Fruit fly (Drosophila melanogaster) whole organism, embryonic: ENCODE results near the gene Bx42.
A peak's percentile ranks its signal among the peaks of the same experiment; 100 is the strongest.

Experiments used
- Atf3 ChIP-seq: fragments of 200-800 bp; sonication (Bioruptor generic); optimal IDR thresholded peaks from 3 replicates; lab custom pipeline; 2016; ENCODE audit warnings: missing biosample characterization, missing genetic modification characterization
- Awh ChIP-seq: fragments of 200-800 bp; sonication (Bioruptor generic); IDR thresholded peaks from 2 replicates; pipeline ENCODE4, ENCODE4 v1.3.6; 2022; ENCODE audit warnings: missing biosample characterization, missing genetic modification characterization
- Blimp-1 ChIP-seq: fragments of 200-800 bp; sonication (Bioruptor generic); optimal IDR thresholded peaks from 3 replicates; lab custom pipeline; 2018; ENCODE audit warnings: missing biosample characterization, missing genetic modification characterization, mild to moderate bottlenecking, moderate library complexity, missing genetic modification reagents
- CG10366 ChIP-seq: fragments of 200-800 bp; sonication (Bioruptor generic); IDR thresholded peaks from 2 replicates; pipeline ENCODE4 v1.3.6; 2022; ENCODE audit warnings: missing biosample characterization, missing genetic modification characterization
- CG11560 ChIP-seq: fragments of 200-800 bp; sonication (Bioruptor generic); IDR thresholded peaks from 3 replicates; pipeline ENCODE4 v1.3.6; 2022; ENCODE audit warnings: missing biosample characterization, missing genetic modification characterization
- CG11723 ChIP-seq: fragments of 200-800 bp; sonication (Bioruptor generic); optimal IDR thresholded peaks from 2 replicates; lab custom pipeline; 2017; ENCODE audit warnings: missing biosample characterization, mild to moderate bottlenecking, missing genetic modification characterization
- CG12104 ChIP-seq: fragments of 200-800 bp; sonication (Bioruptor generic); optimal IDR thresholded peaks from 3 replicates; lab custom pipeline; 2016; ENCODE audit warnings: missing biosample characterization, missing genetic modification characterization
- CG12659 ChIP-seq: fragments of 200-800 bp; sonication (Bioruptor generic); optimal IDR thresholded peaks from 3 replicates; lab custom pipeline; 2017; ENCODE audit warnings: mild to moderate bottlenecking, missing biosample characterization, missing genetic modification reagents, missing genetic modification characterization
- CG13123 ChIP-seq: fragments of 200-800 bp; sonication (Bioruptor generic); optimal IDR thresholded peaks from 2 replicates; lab custom pipeline; 2016; ENCODE audit warnings: missing biosample characterization, missing genetic modification characterization
- CG13287 ChIP-seq: fragments of 200-800 bp; sonication (Bioruptor generic); IDR thresholded peaks from 2 replicates; pipeline ENCODE4 v1.3.6; 2022; ENCODE audit warnings: missing biosample characterization, missing genetic modification characterization; ENCODE audit not compliant: partially characterized antibody
- CG15011 ChIP-seq: fragments of 200-800 bp; sonication (Bioruptor generic); optimal IDR thresholded peaks from 3 replicates; lab custom pipeline; 2018; ENCODE audit warnings: missing biosample characterization, mild to moderate bottlenecking, missing genetic modification characterization
- CG2678 ChIP-seq: fragments of 200-800 bp; sonication (Bioruptor generic); optimal IDR thresholded peaks from 3 replicates; lab custom pipeline; 2019; ENCODE audit warnings: missing biosample characterization, mild to moderate bottlenecking, missing genetic modification characterization, moderate library complexity
- CG31441 ChIP-seq: fragments of 200-800 bp; sonication (Bioruptor generic); IDR thresholded peaks from 2 replicates; pipeline ENCODE4 v1.3.6; 2022; ENCODE audit warnings: missing biosample characterization, missing genetic modification characterization
- CG34376 ChIP-seq: fragments of 200-800 bp; sonication (Bioruptor generic); optimal IDR thresholded peaks from 2 replicates; lab custom pipeline; 2018; ENCODE audit warnings: missing biosample characterization, mild to moderate bottlenecking, missing genetic modification characterization
- CG3995 ChIP-seq: fragments of 200-800 bp; sonication (Bioruptor generic); optimal IDR thresholded peaks from 3 replicates; lab custom pipeline; 2016; ENCODE audit warnings: missing biosample characterization, missing genetic modification characterization
- CG6854 ChIP-seq: fragments of 200-800 bp; sonication (Bioruptor generic); optimal IDR thresholded peaks from 3 replicates; lab custom pipeline; 2017; ENCODE audit warnings: missing biosample characterization, mild to moderate bottlenecking, missing genetic modification characterization
- CG7372 ChIP-seq: fragments of 200-800 bp; sonication (Bioruptor generic); IDR thresholded peaks from 2 replicates; pipeline ENCODE4 v1.3.6; 2022; ENCODE audit warnings: missing biosample characterization, missing genetic modification characterization
- CG9727 ChIP-seq: fragments of 200-800 bp; sonication (Bioruptor generic); optimal IDR thresholded peaks from 3 replicates; lab custom pipeline; 2017; ENCODE audit warnings: missing biosample characterization, mild to moderate bottlenecking, missing genetic modification characterization
- Camta ChIP-seq: fragments of 200-800 bp; sonication (Bioruptor generic); optimal IDR thresholded peaks from 2 replicates; lab custom pipeline; 2016; ENCODE audit warnings: missing biosample characterization, missing genetic modification characterization
- Dll ChIP-seq: fragments of 200-800 bp; sonication (Bioruptor generic); IDR thresholded peaks from 4 replicates; pipeline ENCODE4 v1.3.6; 2022; ENCODE audit warnings: missing biosample characterization, missing genetic modification characterization; ENCODE audit not compliant: partially characterized antibody
- Drgx ChIP-seq: fragments of 200-800 bp; sonication (Bioruptor generic); IDR thresholded peaks from 2 replicates; pipeline ENCODE4 v1.3.6; 2022; ENCODE audit warnings: missing biosample characterization, missing genetic modification characterization
- Ets65A ChIP-seq: fragments of 200-800 bp; sonication (Bioruptor generic); peaks from one replicate; lab custom pipeline; 2016; ENCODE audit warnings: missing biosample characterization, missing genetic modification characterization
- HmgD ChIP-seq: fragments of 200-800 bp; sonication (Bioruptor generic); optimal IDR thresholded peaks from 3 replicates; lab custom pipeline; 2016; ENCODE audit warnings: missing biosample characterization, missing genetic modification characterization
- Hmr ChIP-seq: fragments of 200-800 bp; sonication (Bioruptor generic); optimal IDR thresholded peaks from 3 replicates; lab custom pipeline; 2017; ENCODE audit warnings: mild to moderate bottlenecking, missing biosample characterization, missing genetic modification reagents, missing genetic modification characterization
- MTF-1 ChIP-seq: fragments of 200-800 bp; sonication (Bioruptor generic); optimal IDR thresholded peaks from 2 replicates; lab custom pipeline; 2018; ENCODE audit warnings: missing biosample characterization, mild to moderate bottlenecking, missing genetic modification characterization, borderline replicate concordance
- Mrtf ChIP-seq: fragments of 200-800 bp; sonication (Bioruptor generic); IDR thresholded peaks from 3 replicates; pipeline ENCODE4 v1.3.6; 2022; ENCODE audit warnings: missing biosample characterization, missing genetic modification characterization
- Oaz ChIP-seq: fragments of 200-800 bp; sonication (Bioruptor generic); IDR thresholded peaks from 2 replicates; pipeline ENCODE4 v1.3.6; 2022; ENCODE audit warnings: missing biosample characterization, missing genetic modification characterization
- Optix ChIP-seq: fragments of 200-800 bp; sonication (Bioruptor generic); IDR thresholded peaks from 3 replicates; pipeline ENCODE4 v1.3.6; 2022; ENCODE audit warnings: missing biosample characterization, missing genetic modification characterization
- Stat92E ChIP-seq, 3 experiments: fragments of >200 bp in 2 of 3; fragments of 200-800 bp in 1 of 3; sonication (Bioruptor generic) in 1 of 3; optimal IDR thresholded peaks; 2 replicates each; lab custom pipeline; 2017 to 2019; ENCODE audit warnings: missing biosample characterization in 3 of 3, missing genetic modification characterization in 3 of 3, mild to moderate bottlenecking in 1 of 3, moderate library complexity in 1 of 3
- ac ChIP-seq: fragments of 200-800 bp; sonication (Bioruptor generic); optimal IDR thresholded peaks from 3 replicates; lab custom pipeline; 2017; ENCODE audit warnings: missing biosample characterization, mild to moderate bottlenecking, missing genetic modification characterization
- amos ChIP-seq: fragments of 200-800 bp; sonication (Bioruptor generic); IDR thresholded peaks from 2 replicates; pipeline ENCODE4 v1.3.6; 2022; ENCODE audit warnings: missing biosample characterization, missing genetic modification characterization; ENCODE audit not compliant: partially characterized antibody
- ci ChIP-seq: fragments of 200-800 bp; sonication (Bioruptor generic); IDR thresholded peaks from 3 replicates; pipeline ENCODE4 v1.3.6; 2022; ENCODE audit warnings: missing biosample characterization, missing genetic modification characterization
- dan ChIP-seq: fragments of 200-800 bp; sonication (Bioruptor generic); IDR thresholded peaks from 2 replicates; pipeline ENCODE4 v1.3.6; 2022; ENCODE audit warnings: missing biosample characterization, missing genetic modification characterization
- fd64A ChIP-seq: fragments of 200-800 bp; sonication (Bioruptor generic); optimal IDR thresholded peaks from 3 replicates; lab custom pipeline; 2018; ENCODE audit warnings: missing biosample characterization, mild to moderate bottlenecking, missing genetic modification characterization
- ftz-f1 ChIP-seq: fragments of 200-800 bp; sonication (Bioruptor generic); optimal IDR thresholded peaks from 2 replicates; lab custom pipeline; 2016; ENCODE audit warnings: missing biosample characterization, missing genetic modification characterization
- gt ChIP-seq: fragments of 200-800 bp; sonication (Bioruptor generic); IDR thresholded peaks from 2 replicates; pipeline ENCODE4 v1.3.6; 2022; ENCODE audit warnings: missing biosample characterization, missing genetic modification characterization
- lbe ChIP-seq: fragments of 200-800 bp; sonication (Bioruptor generic); optimal IDR thresholded peaks from 2 replicates; lab custom pipeline; 2016; ENCODE audit warnings: missing biosample characterization, mild to moderate bottlenecking, missing genetic modification characterization
- lmd ChIP-seq: fragments of 200-800 bp; sonication (Bioruptor generic); IDR thresholded peaks from 2 replicates; pipeline ENCODE4 v1.3.6; 2022; ENCODE audit warnings: missing biosample characterization, missing genetic modification characterization
- pb ChIP-seq: fragments of 200-800 bp; sonication (Bioruptor generic); optimal IDR thresholded peaks from 3 replicates; lab custom pipeline; 2016; ENCODE audit warnings: missing biosample characterization, missing genetic modification characterization
- pfk ChIP-seq: fragments of 200-800 bp; sonication (Bioruptor generic); optimal IDR thresholded peaks from 2 replicates; lab custom pipeline; 2018; ENCODE audit warnings: missing biosample characterization, mild to moderate bottlenecking, missing genetic modification characterization, moderate library complexity
- psq ChIP-seq: fragments of 200-800 bp; sonication (Bioruptor generic); optimal IDR thresholded peaks from 2 replicates; lab custom pipeline; 2017; ENCODE audit warnings: missing biosample characterization, missing genetic modification characterization
- salm ChIP-seq: fragments of 200-800 bp; sonication (Bioruptor generic); optimal IDR thresholded peaks from 2 replicates; lab custom pipeline; 2018; ENCODE audit warnings: missing biosample characterization, mild to moderate bottlenecking, missing genetic modification characterization
- slbo ChIP-seq: fragments of 200-800 bp; sonication (Bioruptor generic); IDR thresholded peaks from 2 replicates; pipeline ENCODE4 v1.3.6; 2022; ENCODE audit warnings: missing biosample characterization, missing genetic modification characterization
- slou ChIP-seq: fragments of 200-800 bp; sonication (Bioruptor generic); optimal IDR thresholded peaks from 3 replicates; lab custom pipeline; 2016; ENCODE audit warnings: missing biosample characterization, missing genetic modification characterization
- tin ChIP-seq: fragments of 200-800 bp; sonication (Bioruptor generic); optimal IDR thresholded peaks from 3 replicates; lab custom pipeline; 2016; ENCODE audit warnings: missing biosample characterization, missing genetic modification characterization
- tll ChIP-seq, 2 experiments: fragments of 200-800 bp in 1 of 2; fragments of >200 bp in 1 of 2; sonication (Bioruptor generic) in 1 of 2; optimal IDR thresholded peaks; 2 replicates each; lab custom pipeline; 2017 to 2019; ENCODE audit warnings: missing biosample characterization in 2 of 2, missing genetic modification characterization in 2 of 2, mild to moderate bottlenecking in 1 of 2, moderate library complexity in 1 of 2
- tup ChIP-seq: fragments of 200-800 bp; sonication (Bioruptor generic); optimal IDR thresholded peaks from 2 replicates; lab custom pipeline; 2016; ENCODE audit warnings: missing biosample characterization, mild to moderate bottlenecking, missing genetic modification characterization, moderate library complexity
- vvl ChIP-seq: fragments of 200-800 bp; sonication (Bioruptor generic); IDR thresholded peaks from 2 replicates; pipeline ENCODE4 v1.3.6; 2022; ENCODE audit warnings: missing biosample characterization, missing genetic modification characterization
- zfh2 ChIP-seq: fragments of 200-800 bp; sonication (Bioruptor generic); optimal IDR thresholded peaks from 2 replicates; lab custom pipeline; 2016; ENCODE audit warnings: missing biosample characterization, missing genetic modification characterization

The Bx42 gene

DNA sequence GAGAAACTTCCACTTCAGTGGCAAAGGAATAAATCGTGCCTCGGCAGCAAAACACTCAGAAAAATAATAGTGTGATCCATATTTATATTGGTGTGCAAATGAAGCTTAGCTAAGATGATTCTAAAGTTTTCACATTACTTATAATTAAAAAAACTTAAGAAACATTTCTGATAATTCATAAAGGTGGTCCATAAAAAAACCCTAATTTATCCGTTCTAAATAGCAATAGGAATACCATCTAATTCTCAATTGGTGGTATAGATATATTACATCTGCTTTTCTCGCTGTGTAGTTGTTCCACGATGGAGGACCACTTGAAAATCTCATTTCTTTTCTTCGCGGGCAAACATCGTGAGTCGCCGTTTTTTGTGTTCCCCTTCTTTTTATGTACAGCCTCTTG is 48.7 kb upstream of the Bx42 start (continued):
- TF ChIP-seq Awh (GFP tag; lab: Robert Waterston, UW), result peak; percentile 17; the same call in 1 of the 2 replicates
- no peak for TF ChIP-seq Ets65A (GFP tag; lab: Kevin White, UChicago)
- no peak for TF ChIP-seq tll (GFP tag; optimal IDR thresholded peaks at IDR 0.05; lab: Kevin White, UChicago)
- TF ChIP-seq Drgx, result peak; percentile 50
- peak; percentile 10 for TF ChIP-seq CG12659 (GFP tag; lab: Kevin White, UChicago)

dm6 chrX:9152127-9152598 is 45.8 kb upstream of the Bx42 start:
- no peak for TF ChIP-seq CG11723 (GFP tag; lab: Kevin White, UChicago)
- no peak for TF ChIP-seq CG3995 (GFP tag; lab: Kevin White, UChicago)
- TF ChIP-seq Optix, result 0 out of 3 replicates have a peak, but pooled peaks have one; percentile 46
- no peak for TF ChIP-seq CG11560 (tag; lab: Robert Waterston, UW)
- TF ChIP-seq fd64A (GFP tag; lab: Kevin White, UChicago), result no peak
- TF ChIP-seq slbo (GFP tag; lab: Robert Waterston, UW), result peak; percentile 44; the same call in 1 of the 2 replicates
- TF ChIP-seq pb (GFP tag; lab: Kevin White, UChicago), result no peak
- peak; percentile 33; the same call in 1 of the 2 replicates for TF ChIP-seq amos
- peak; percentile 70 for TF ChIP-seq lbe (GFP tag; lab: Kevin White, UChicago)
- peak; percentile 13; the same call in 1 of the 2 replicates for TF ChIP-seq CG13287 (GFP tag; lab: Robert Waterston, UW)
- no peak for TF ChIP-seq tup (GFP tag; lab: Kevin White, UChicago)
- TF ChIP-seq dan (GFP tag; lab: Robert Waterston, UW), result no peak
- TF ChIP-seq CG15011 (GFP tag; lab: Kevin White, UChicago), result no peak
- peak in 1 of 3 experiments; percentile 17 for TF ChIP-seq Stat92E (GFP tag; optimal IDR thresholded peaks at IDR 0.05; lab: Kevin White, UChicago)
- TF ChIP-seq CG2678, result no peak
- peak; percentile 24 for TF ChIP-seq CG12104 (GFP tag; lab: Kevin White, UChicago)
- TF ChIP-seq CG6854 (GFP tag; lab: Kevin White, UChicago), result no peak
- no peak for TF ChIP-seq gt (GFP tag; lab: Robert Waterston, UW)
- TF ChIP-seq CG13123, result peak; percentile 33
- TF ChIP-seq HmgD, result peak; percentile 44
- peak; percentile 59 for TF ChIP-seq CG34376
- TF ChIP-seq Mrtf (GFP tag; lab: Robert Waterston, UW), result no peak
- no peak for TF ChIP-seq pfk (GFP tag; lab: Kevin White, UChicago)
- TF ChIP-seq ftz-f1 (GFP tag; lab: Kevin White, UChicago), result peak; percentile 96
- TF ChIP-seq CG10366 (GFP tag; lab: Robert Waterston, UW), result 0 out of 2 replicates have a peak, but pooled peaks have one; percentile 18
- TF ChIP-seq salm (tag; lab: Kevin White, UChicago), result no peak
- TF ChIP-seq slou (GFP tag; lab: Kevin White, UChicago), result peak; percentile 9
- TF ChIP-seq Blimp-1, result no peak
- peak; percentile 73; the same call in 2 of the 3 replicates for TF ChIP-seq ci
- TF ChIP-seq vvl (GFP tag; lab: Robert Waterston, UW), result peak; percentile 76
- TF ChIP-seq Camta (GFP tag; lab: Kevin White, UChicago), result no peak
- TF ChIP-seq Hmr (GFP tag; lab: Kevin White, UChicago), result no peak
- TF ChIP-seq Oaz (GFP tag; lab: Robert Waterston, UW), result no peak
- 0 out of 2 replicates have a peak, but pooled peaks have one; percentile 14 for TF ChIP-seq CG31441 (GFP tag; lab: Robert Waterston, UW)
- no peak for TF ChIP-seq Dll (GFP tag; lab: Robert Waterston, UW)
- peak; percentile 30 for TF ChIP-seq CG9727
- TF ChIP-seq psq (GFP tag; lab: Kevin White, UChicago), result no peak
- no peak for TF ChIP-seq CG7372 (GFP tag; lab: Robert Waterston, UW)
- TF ChIP-seq ac (GFP tag; lab: Kevin White, UChicago), result no peak
- no peak for TF ChIP-seq zfh2 (GFP tag; lab: Kevin White, UChicago)
- no peak for TF ChIP-seq tin (GFP tag; lab: Kevin White, UChicago)
- no peak for TF ChIP-seq lmd (GFP tag; lab: Robert Waterston, UW)
- no peak for TF ChIP-seq Atf3 (GFP tag; lab: Kevin White, UChicago)
- TF ChIP-seq MTF-1, result no peak
